Worm (Caenorhabditis elegans) whole organism, L4 larva: ENCODE data around the gene ugt-46.

ENCODE experiments used
- egl-27 ChIP-seq: sonication (generic microtip); optimal IDR thresholded peaks from 3 replicates; lab custom pipeline; 2017; ENCODE audit warnings: missing biosample characterization, missing genetic modification reagents, missing genetic modification characterization
- pqm-1 ChIP-seq: sonication (generic microtip); optimal IDR thresholded peaks from 2 replicates; lab custom pipeline; 2017; ENCODE audit warnings: missing biosample characterization, missing genetic modification characterization

ce11 chrX:520881-521280, 9.2 kb downstream of the ugt-46 start, which contains the start of gene B0310.3:
- no peak for TF ChIP-seq egl-27 (tag; lab: Kevin White, UChicago)
- TF ChIP-seq pqm-1 (tag; lab: Kevin White, UChicago) = no peak
